Fruit fly (Drosophila melanogaster) whole organism, embryonic: Measurements from ENCODE around the gene CG12948.
A peak's percentile ranks its signal among the peaks of the same experiment; 100 is the strongest.

Experiments
- Ada2b ChIP-seq: fragments of 200-800 bp; sonication (Bioruptor generic); IDR thresholded peaks from 2 replicates; pipeline ENCODE4 v1.3.6; 2022; ENCODE audit warnings: missing biosample characterization, missing genetic modification characterization
- BtbVII ChIP-seq: fragments of 200-800 bp; sonication (Bioruptor generic); optimal IDR thresholded peaks from 3 replicates; lab custom pipeline; 2017; ENCODE audit warnings: missing biosample characterization, mild to moderate bottlenecking, missing genetic modification characterization
- C15 ChIP-seq: fragments of 200-800 bp; sonication (Bioruptor generic); IDR thresholded peaks from 3 replicates; pipeline ENCODE4 v1.3.6; 2022; ENCODE audit warnings: missing biosample characterization, missing genetic modification characterization
- CG10321 ChIP-seq: fragments of 200-800 bp; sonication (Bioruptor generic); IDR thresholded peaks from 2 replicates; pipeline ENCODE4 v1.3.6; 2022; ENCODE audit warnings: missing biosample characterization, missing genetic modification characterization
- CG1233 ChIP-seq: fragments of 200-800 bp; sonication (Bioruptor generic); optimal IDR thresholded peaks from 4 replicates; lab custom pipeline; 2018; ENCODE audit warnings: missing biosample characterization, mild to moderate bottlenecking, missing genetic modification characterization
- CG12744 ChIP-seq: fragments of 200-800 bp; sonication (Bioruptor generic); optimal IDR thresholded peaks from 2 replicates; lab custom pipeline; 2016; ENCODE audit warnings: missing biosample characterization, missing genetic modification characterization
- CG13123 ChIP-seq: fragments of 200-800 bp; sonication (Bioruptor generic); optimal IDR thresholded peaks from 2 replicates; lab custom pipeline; 2016; ENCODE audit warnings: missing biosample characterization, missing genetic modification characterization
- CG1647 ChIP-seq: fragments of 200-800 bp; sonication (Bioruptor generic); optimal IDR thresholded peaks from 3 replicates; lab custom pipeline; 2016; ENCODE audit warnings: missing biosample characterization, missing genetic modification characterization
- CG2120 ChIP-seq: fragments of 200-800 bp; sonication (Bioruptor generic); optimal IDR thresholded peaks from 3 replicates; lab custom pipeline; 2016; ENCODE audit warnings: missing biosample characterization, missing genetic modification characterization
- CG3726 ChIP-seq: fragments of 200-800 bp; sonication (Bioruptor generic); IDR thresholded peaks from 3 replicates; pipeline ENCODE4, ENCODE4 v1.3.6; 2022; ENCODE audit warnings: missing biosample characterization, missing genetic modification characterization
- CG4328 ChIP-seq: fragments of 200-800 bp; sonication (Bioruptor generic); optimal IDR thresholded peaks from 3 replicates; lab custom pipeline; 2017; ENCODE audit warnings: missing biosample characterization, missing genetic modification reagents, missing genetic modification characterization
- CG4404 ChIP-seq: fragments of 200-800 bp; sonication (Bioruptor generic); IDR thresholded peaks from 2 replicates; pipeline ENCODE4 v1.3.6; 2022; ENCODE audit warnings: missing biosample characterization, missing genetic modification characterization
- CG8281 ChIP-seq: fragments of 200-800 bp; sonication (Bioruptor generic); optimal IDR thresholded peaks from 2 replicates; lab custom pipeline; 2018; ENCODE audit warnings: missing biosample characterization, mild to moderate bottlenecking, missing genetic modification characterization, moderate library complexity
- CG9727 ChIP-seq: fragments of 200-800 bp; sonication (Bioruptor generic); optimal IDR thresholded peaks from 3 replicates; lab custom pipeline; 2017; ENCODE audit warnings: missing biosample characterization, mild to moderate bottlenecking, missing genetic modification characterization
- Camta ChIP-seq: fragments of 200-800 bp; sonication (Bioruptor generic); optimal IDR thresholded peaks from 2 replicates; lab custom pipeline; 2016; ENCODE audit warnings: missing biosample characterization, missing genetic modification characterization
- CoRest ChIP-seq: fragments of 200-800 bp; sonication (Bioruptor generic); optimal IDR thresholded peaks from 3 replicates; lab custom pipeline; 2018; ENCODE audit warnings: missing biosample characterization, mild to moderate bottlenecking, missing genetic modification characterization, moderate library complexity
- Dip2 ChIP-seq: fragments of 200-800 bp; sonication (Bioruptor generic); IDR thresholded peaks from 2 replicates; pipeline ENCODE4 v1.3.6; 2022; ENCODE audit warnings: missing biosample characterization, missing genetic modification characterization
- Doc3 ChIP-seq: fragments of 200-800 bp; sonication (Bioruptor generic); IDR thresholded peaks from 3 replicates; pipeline ENCODE4 v1.3.6; 2022; ENCODE audit warnings: missing biosample characterization, missing genetic modification characterization; ENCODE audit not compliant: partially characterized antibody
- E2f1 ChIP-seq: fragments of 200-800 bp; sonication (Bioruptor generic); IDR thresholded peaks from 2 replicates; pipeline ENCODE4 v1.3.6; 2022; ENCODE audit warnings: missing biosample characterization, missing genetic modification characterization
- Fer1 ChIP-seq: fragments of 200-800 bp; sonication (Bioruptor generic); optimal IDR thresholded peaks from 2 replicates; lab custom pipeline; 2017; ENCODE audit warnings: missing biosample characterization, mild to moderate bottlenecking, missing genetic modification characterization
- Fer3 ChIP-seq: fragments of 200-800 bp; sonication (Bioruptor generic); optimal IDR thresholded peaks from 2 replicates; lab custom pipeline; 2018; ENCODE audit warnings: missing biosample characterization, mild to moderate bottlenecking, missing genetic modification characterization, moderate library complexity
- H15 ChIP-seq: fragments of 200-800 bp; sonication (Bioruptor generic); IDR thresholded peaks from 3 replicates; pipeline ENCODE4 v1.3.6; 2022; ENCODE audit warnings: missing biosample characterization, missing genetic modification characterization
- HLH4C ChIP-seq: fragments of 200-800 bp; sonication (Bioruptor generic); IDR thresholded peaks from 3 replicates; pipeline ENCODE4 v1.3.6; 2022; ENCODE audit warnings: missing biosample characterization, missing genetic modification characterization; ENCODE audit not compliant: partially characterized antibody
- Hr51 ChIP-seq, 2 experiments: fragments of 200-800 bp; sonication (Bioruptor generic); optimal IDR thresholded peaks; 2 replicates in 1 of 2; 3 replicates in 1 of 2; lab custom pipeline; 2016 to 2018; ENCODE audit warnings: missing biosample characterization in 2 of 2, missing genetic modification characterization in 2 of 2, mild to moderate bottlenecking in 1 of 2, moderate library complexity in 1 of 2
- Meics ChIP-seq: fragments of 200-800 bp; sonication (Bioruptor generic); optimal IDR thresholded peaks from 2 replicates; lab custom pipeline; 2017; ENCODE audit warnings: missing biosample characterization, mild to moderate bottlenecking, missing genetic modification characterization
- Mrtf ChIP-seq: fragments of 200-800 bp; sonication (Bioruptor generic); IDR thresholded peaks from 3 replicates; pipeline ENCODE4 v1.3.6; 2022; ENCODE audit warnings: missing biosample characterization, missing genetic modification characterization
- Myb ChIP-seq: fragments of 200-800 bp; sonication (Bioruptor generic); optimal IDR thresholded peaks from 2 replicates; lab custom pipeline; 2016; ENCODE audit warnings: missing biosample characterization, missing genetic modification characterization
- Nf-YB ChIP-seq: fragments of 200-800 bp; sonication (Bioruptor generic); optimal IDR thresholded peaks from 3 replicates; lab custom pipeline; 2019; ENCODE audit warnings: missing biosample characterization, mild to moderate bottlenecking, missing genetic modification characterization, moderate library complexity
- Scr ChIP-seq: fragments of 200-800 bp; sonication (Bioruptor generic); IDR thresholded peaks from 2 replicates; pipeline ENCODE4 v1.3.6; 2022; ENCODE audit warnings: missing biosample characterization, missing genetic modification characterization; ENCODE audit not compliant: partially characterized antibody
- Sin3A ChIP-seq: fragments of >200 bp; optimal IDR thresholded peaks from 2 replicates; lab custom pipeline; 2018
- Tbp ChIP-seq: fragments of >200 bp; optimal IDR thresholded peaks from 2 replicates; lab custom pipeline; 2018; ENCODE audit warnings: missing biosample characterization, missing genetic modification characterization
- ap ChIP-seq: fragments of 200-800 bp; sonication (Bioruptor generic); IDR thresholded peaks from 2 replicates; pipeline ENCODE4 v1.3.6; 2022; ENCODE audit warnings: missing biosample characterization, missing genetic modification characterization
- ara ChIP-seq: fragments of 200-800 bp; sonication (Bioruptor generic); IDR thresholded peaks from 2 replicates; pipeline ENCODE4 v1.3.6; 2022; ENCODE audit warnings: missing biosample characterization, missing genetic modification characterization
- cg ChIP-seq: fragments of 200-800 bp; sonication (Bioruptor generic); optimal IDR thresholded peaks from 3 replicates; lab custom pipeline; 2019; ENCODE audit warnings: missing biosample characterization, mild to moderate bottlenecking, missing genetic modification characterization, moderate library complexity
- chif ChIP-seq, 2 experiments: fragments of 200-800 bp; sonication (Bioruptor generic); optimal IDR thresholded peaks; 3 replicates each; lab custom pipeline; 2016; ENCODE audit warnings: missing biosample characterization in 2 of 2, missing genetic modification characterization in 2 of 2
- corto ChIP-seq: fragments of 200-800 bp; sonication (Bioruptor generic); optimal IDR thresholded peaks from 2 replicates; lab custom pipeline; 2016; ENCODE audit warnings: missing biosample characterization, mild to moderate bottlenecking, missing genetic modification characterization, moderate library complexity
- croc ChIP-seq: fragments of 200-800 bp; sonication (Bioruptor generic); conservative IDR thresholded peaks from 3 replicates; pipeline ENCODE4 v1.3.6; 2022; ENCODE audit warnings: missing biosample characterization, missing genetic modification characterization
- cwo ChIP-seq: fragments of 200-800 bp; sonication (Bioruptor generic); optimal IDR thresholded peaks from 3 replicates; lab custom pipeline; 2017; ENCODE audit warnings: missing biosample characterization, missing genetic modification characterization, mild to moderate bottlenecking, moderate library complexity, missing genetic modification reagents
- dmrt11E ChIP-seq: fragments of 200-800 bp; sonication (Bioruptor generic); optimal IDR thresholded peaks from 3 replicates; lab custom pipeline; 2018; ENCODE audit warnings: missing biosample characterization, mild to moderate bottlenecking, missing genetic modification characterization, moderate library complexity
- emc ChIP-seq: fragments of 200-800 bp; sonication (Bioruptor generic); optimal IDR thresholded peaks from 2 replicates; lab custom pipeline; 2016; ENCODE audit warnings: missing biosample characterization, missing genetic modification characterization
- exex ChIP-seq: fragments of 200-800 bp; sonication (Bioruptor generic); optimal IDR thresholded peaks from 4 replicates; lab custom pipeline; 2018; ENCODE audit warnings: missing biosample characterization, mild to moderate bottlenecking, missing genetic modification characterization, moderate library complexity
- ftz-f1 ChIP-seq: fragments of 200-800 bp; sonication (Bioruptor generic); optimal IDR thresholded peaks from 2 replicates; lab custom pipeline; 2016; ENCODE audit warnings: missing biosample characterization, missing genetic modification characterization
- insv ChIP-seq, 2 experiments: fragments of 200-800 bp; sonication (Bioruptor generic); optimal IDR thresholded peaks; 3 replicates each; lab custom pipeline; 2016 to 2018; ENCODE audit warnings: missing biosample characterization in 2 of 2, missing genetic modification characterization in 2 of 2
- ken ChIP-seq: fragments of 200-800 bp; sonication (Bioruptor generic); IDR thresholded peaks from 3 replicates; pipeline ENCODE4 v1.3.6; 2022; ENCODE audit warnings: missing biosample characterization, missing genetic modification characterization
- lab ChIP-seq: fragments of 200-800 bp; sonication (Bioruptor generic); optimal IDR thresholded peaks from 3 replicates; lab custom pipeline; 2017; ENCODE audit warnings: missing biosample characterization, missing genetic modification characterization, mild to moderate bottlenecking, moderate library complexity, missing genetic modification reagents
- onecut ChIP-seq: fragments of 200-800 bp; sonication (Bioruptor generic); IDR thresholded peaks from 2 replicates; pipeline ENCODE4 v1.3.6; 2022; ENCODE audit warnings: missing biosample characterization, missing genetic modification characterization
- org-1 ChIP-seq: fragments of 200-800 bp; sonication (Bioruptor generic); optimal IDR thresholded peaks from 2 replicates; lab custom pipeline; 2017; ENCODE audit warnings: missing biosample characterization, missing genetic modification characterization
- pan ChIP-seq, 4 experiments: fragments of >200 bp in 3 of 4; fragments of 200-800 bp in 1 of 4; sonication (Bioruptor generic) in 1 of 4; optimal IDR thresholded peaks in 3 of 4; IDR thresholded peaks in 1 of 4; 2 replicates each; pipeline versions ENCODE4 v1.3.6 to Lab custom; 2017 to 2022; ENCODE audit warnings: missing biosample characterization in 2 of 4, missing genetic modification characterization in 2 of 4, mixed read lengths in 1 of 4
- sens-2 ChIP-seq: fragments of 200-800 bp; sonication (Bioruptor generic); IDR thresholded peaks from 2 replicates; pipeline ENCODE4 v1.3.6; 2022; ENCODE audit warnings: missing biosample characterization, missing genetic modification characterization
- sob ChIP-seq: fragments of 200-800 bp; sonication (Bioruptor generic); IDR thresholded peaks from 2 replicates; pipeline ENCODE4 v1.3.6; 2022; ENCODE audit warnings: missing biosample characterization, missing genetic modification characterization
- unpg ChIP-seq: fragments of 200-800 bp; sonication (Bioruptor generic); optimal IDR thresholded peaks from 3 replicates; lab custom pipeline; 2018; ENCODE audit warnings: missing biosample characterization, mild to moderate bottlenecking, missing genetic modification characterization, moderate library complexity

Gene CG12948

dm6 chr3R:9702567-9702966 is 45.0 kb downstream of the CG12948 start (continued):
- TF ChIP-seq CoRest (peak; percentile 90), sens-2 (GFP tag; lab: Robert Waterston, UW) (no peak), HLH4C (GFP tag; lab: Robert Waterston, UW) (no peak), dmrt11E (peak; percentile 82), Myb (GFP tag; lab: Kevin White, UChicago) (peak; percentile 62), onecut (GFP tag; lab: Robert Waterston, UW) (peak; percentile 84), ftz-f1 (GFP tag; lab: Kevin White, UChicago) (no peak), Dip2 (GFP tag; lab: Robert Waterston, UW) (no peak), Scr (GFP tag; lab: Robert Waterston, UW) (no peak), croc (GFP tag; lab: Robert Waterston, UW) (peak; percentile 76), Fer3 (tag; lab: Kevin White, UChicago) (peak; percentile 92), Hr51 (GFP tag; optimal IDR thresholded peaks at IDR 0.05; lab: Kevin White, UChicago) (peak; percentile 71 to 93), H15 (GFP tag; lab: Robert Waterston, UW) (no peak), unpg (GFP tag; lab: Kevin White, UChicago) (peak; percentile 95), CG2120 (GFP tag; lab: Kevin White, UChicago) (peak; percentile 91), cwo (peak; percentile 81), CG1647 (peak; percentile 78), corto (GFP tag; lab: Kevin White, UChicago) (no peak), emc (GFP tag; lab: Kevin White, UChicago) (peak; percentile 55), Ada2b (GFP tag; lab: Robert Waterston, UW) (no peak), ap (GFP tag; lab: Robert Waterston, UW) (no peak), pan (optimal IDR thresholded peaks at IDR 0.05; lab: Kevin White, UChicago) (no peak), pan (GFP tag; optimal IDR thresholded peaks at IDR 0.05 in 1 of 2, IDR thresholded peaks at IDR 0.05 in 1 of 2) (no peak), E2f1 (no peak), CG1233 (GFP tag; lab: Kevin White, UChicago) (peak; percentile 89), Sin3A (lab: Kevin White, UChicago) (no peak), insv (GFP tag; optimal IDR thresholded peaks at IDR 0.05; lab: Kevin White, UChicago) (peak in 1 of 2 experiments; percentile 33), C15 (GFP tag; lab: Robert Waterston, UW) (no peak), Nf-YB (GFP tag; lab: Kevin White, UChicago) (peak; percentile 76), CG12744 (GFP tag; lab: Kevin White, UChicago) (peak; percentile 87), Camta (GFP tag; lab: Kevin White, UChicago) (peak; percentile 82), CG3726 (GFP tag; lab: Robert Waterston, UW) (no peak), Doc3 (GFP tag; lab: Robert Waterston, UW) (no peak), Fer1 (GFP tag; lab: Kevin White, UChicago) (peak; percentile 91), ara (GFP tag; lab: Robert Waterston, UW) (no peak), Tbp (GFP tag; lab: Kevin White, UChicago) (no peak), org-1 (GFP tag; lab: Kevin White, UChicago) (peak; percentile 84), CG9727 (peak; percentile 86), BtbVII (GFP tag; lab: Kevin White, UChicago) (peak; percentile 92), CG10321 (GFP tag; lab: Robert Waterston, UW) (no peak), CG4404 (GFP tag; lab: Robert Waterston, UW) (no peak), sob (GFP tag; lab: Robert Waterston, UW) (no peak), CG4328 (GFP tag; lab: Kevin White, UChicago) (peak; percentile 55), CG8281 (peak; percentile 78), Mrtf (GFP tag; lab: Robert Waterston, UW) (no peak), cg (GFP tag; lab: Kevin White, UChicago) (peak; percentile 7), lab (GFP tag; lab: Kevin White, UChicago) (peak; percentile 95), Meics (GFP tag; lab: Kevin White, UChicago) (peak; percentile 89), chif (GFP tag; optimal IDR thresholded peaks at IDR 0.05; lab: Kevin White, UChicago) (peak; percentile 76 to 80), CG13123 (GFP tag; lab: Kevin White, UChicago) (peak; percentile 73), ken (GFP tag; lab: Robert Waterston, UW) (no peak), exex (tag; lab: Kevin White, UChicago) (peak; percentile 65)
